Fruit fly (Drosophila melanogaster): ENCODE results near the gene Chs2.

The Chs2 gene

DNA sequence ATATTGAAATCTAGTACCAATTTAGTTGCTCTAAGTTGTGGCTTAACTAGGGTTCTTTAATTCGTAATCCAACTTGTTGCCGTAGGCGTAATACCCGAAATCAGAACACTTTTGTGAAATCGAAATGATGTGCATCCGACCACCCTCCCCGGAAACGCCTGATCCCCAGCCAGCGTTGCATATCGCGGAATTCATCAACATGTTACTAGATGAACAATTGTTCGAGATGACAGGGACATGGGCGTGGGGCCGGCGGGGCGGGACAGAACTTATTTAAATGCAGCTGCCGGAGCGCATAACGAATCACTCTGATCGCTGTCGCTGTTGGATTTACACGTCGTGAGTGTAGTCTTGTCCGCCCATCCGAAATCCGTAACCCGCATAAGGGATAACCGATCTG lies 22.7 kb downstream of the Chs2 start, which contains the start of gene Act79B:
Gene Act79B, plus strand, starts transcription at position 301 of the 400 bp plus-strand sequence.
- TF ChIP-seq CTCF (optimal IDR thresholded peaks at IDR 0.05): no peak
- no peak for TF ChIP-seq CG8478 (optimal IDR thresholded peaks at IDR 0.05)

DNA sequence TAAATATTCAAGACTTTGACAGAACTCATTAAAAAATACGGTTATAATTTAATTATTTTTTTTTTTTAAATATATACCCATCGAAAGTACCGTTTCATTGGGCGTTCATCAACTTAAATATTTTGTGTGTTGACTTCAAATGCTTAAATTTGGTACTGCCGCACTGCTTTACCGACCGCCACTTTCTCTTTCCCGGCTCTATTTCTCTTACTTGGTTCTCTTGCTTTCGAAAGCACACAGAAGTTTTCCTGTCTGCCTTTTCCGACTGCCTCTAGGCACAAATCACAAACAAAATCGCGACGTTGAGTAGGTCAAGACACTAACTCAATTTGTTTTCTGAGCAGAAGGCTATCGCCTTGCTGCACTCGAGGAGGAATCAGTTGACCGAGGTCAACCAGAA lies 31.8 kb downstream of the Chs2 start:
- no peak for TF ChIP-seq CG8478 (optimal IDR thresholded peaks at IDR 0.05)
- TF ChIP-seq CTCF (optimal IDR thresholded peaks at IDR 0.05): no peak

DNA sequence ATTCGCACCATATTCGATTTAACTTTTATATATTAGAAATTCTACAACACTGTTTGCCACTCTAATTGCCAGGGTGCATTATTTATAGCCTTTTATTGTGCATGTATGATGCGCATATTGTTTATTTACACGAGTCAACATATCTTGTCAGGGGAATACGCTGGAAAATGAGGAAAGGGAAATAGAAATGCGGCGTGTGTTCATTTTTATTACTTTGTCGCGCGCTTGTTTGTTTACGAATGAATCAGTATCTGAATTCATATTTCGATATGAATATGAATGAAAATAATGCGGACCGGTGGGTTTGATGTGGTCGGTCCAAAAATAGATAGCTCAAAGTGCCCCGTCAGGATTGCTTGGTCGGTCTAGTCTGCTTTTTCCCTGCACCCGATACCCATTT lies 43.9 kb downstream of the Chs2 start:
- TF ChIP-seq CG8478 (optimal IDR thresholded peaks at IDR 0.05): no peak
- TF ChIP-seq CTCF (optimal IDR thresholded peaks at IDR 0.05): no peak
